Worm (Caenorhabditis elegans) whole organism, L4 larva: ENCODE measurements around the gene R12C12.6.

Source experiments
- arid-1 ChIP-seq: fragments of 200-800 bp; sonication (Bioruptor generic); conservative IDR thresholded peaks from 2 replicates; pipeline ENCODE4 v1.3.6; 2022; ENCODE audit warnings: missing genetic modification reagents, missing genetic modification characterization, missing compliant biosample characterization
- fkh-10 ChIP-seq: fragments of 150-350 bp; optimal IDR thresholded peaks from 2 replicates; lab custom pipeline; 2014; ENCODE audit warnings: missing biosample characterization, missing genetic modification reagents, missing genetic modification characterization
- fos-1 ChIP-seq: fragments of 150-350 bp; optimal IDR thresholded peaks from 2 replicates; lab custom pipeline; 2014; ENCODE audit warnings: missing biosample characterization, missing genetic modification characterization
- gei-8 ChIP-seq: fragments of 200-800 bp; sonication (Bioruptor generic); optimal IDR thresholded peaks from 2 replicates; lab custom pipeline; 2018; ENCODE audit warnings: mild to moderate bottlenecking, missing genetic modification characterization, missing compliant biosample characterization
- lin-13 ChIP-seq: fragments of 150-350 bp; optimal IDR thresholded peaks from 2 replicates; lab custom pipeline; 2014; ENCODE audit warnings: missing biosample characterization, missing genetic modification reagents, missing genetic modification characterization
- mep-1 ChIP-seq: fragments of 150-350 bp; sonication (generic microtip); optimal IDR thresholded peaks from 3 replicates; lab custom pipeline; 2014; ENCODE audit warnings: missing biosample characterization, missing genetic modification characterization
- nhr-11 ChIP-seq: fragments of 150-350 bp; optimal IDR thresholded peaks from 2 replicates; lab custom pipeline; 2014; ENCODE audit warnings: missing biosample characterization, missing genetic modification characterization
- pha-4 ChIP-seq, 2 experiments: fragments of 150-350 bp in 1 of 2; fragments of 200-800 bp in 1 of 2; sonication (Bioruptor generic) in 1 of 2; IDR thresholded peaks in 1 of 2; optimal IDR thresholded peaks in 1 of 2; 2 replicates each; pipeline versions ENCODE4 v1.3.6 to Lab custom; 2014 to 2022; ENCODE audit warnings: missing genetic modification characterization in 2 of 2, missing genetic modification reagents in 2 of 2, missing biosample characterization in 1 of 2, missing compliant biosample characterization in 1 of 2
- skn-1 ChIP-seq: fragments of 150-350 bp; optimal IDR thresholded peaks from 2 replicates; lab custom pipeline; 2014; ENCODE audit warnings: missing biosample characterization, missing genetic modification characterization
- snpc-4 ChIP-seq: fragments of 150-350 bp; optimal IDR thresholded peaks from 2 replicates; lab custom pipeline; 2014; ENCODE audit warnings: missing biosample characterization, missing genetic modification characterization
- ztf-11 ChIP-seq: fragments of 150-350 bp; optimal IDR thresholded peaks from 2 replicates; lab custom pipeline; 2014; ENCODE audit warnings: missing biosample characterization, missing genetic modification characterization

DNA sequence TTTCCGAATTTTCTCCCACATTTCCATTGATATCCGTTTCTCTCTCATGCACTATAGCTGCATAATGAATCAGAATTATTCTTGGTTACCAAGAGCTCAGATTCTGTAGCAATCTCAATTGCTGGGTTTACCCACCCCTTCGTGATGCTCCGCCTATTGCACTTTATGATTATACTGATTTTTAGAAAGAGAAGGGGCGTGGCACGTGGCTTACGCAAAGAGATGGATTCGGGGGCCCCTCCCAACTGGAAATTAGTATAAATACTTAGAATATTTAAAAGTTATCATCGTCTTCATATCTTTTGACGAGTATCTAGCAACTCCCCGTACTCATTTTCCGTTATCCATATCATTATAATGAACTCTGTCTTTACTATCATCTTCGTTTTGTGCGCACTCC, 47.5 kb downstream of the R12C12.6 start, which contains the start of gene ins-6:
- TF ChIP-seq nhr-11 (tag; lab: Kevin White, UChicago) (no peak), fkh-10 (GFP tag; lab: Kevin White, UChicago) (no peak), pha-4 (GFP tag; IDR thresholded peaks at IDR 0.05; lab: Robert Waterston, UW) (no peak), pha-4 (tag; optimal IDR thresholded peaks at IDR 0.05; lab: Kevin White, UChicago) (no peak), ztf-11 (no peak), gei-8 (GFP tag; lab: Kevin White, UChicago) (no peak), arid-1 (GFP tag; lab: Robert Waterston, UW) (no peak), lin-13 (no peak), snpc-4 (tag; lab: Kevin White, UChicago) (no peak), skn-1 (tag; lab: Kevin White, UChicago) (no peak), fos-1 (tag; lab: Kevin White, UChicago) (no peak), mep-1 (tag; lab: Kevin White, UChicago) (no peak)
